Fruit fly (Drosophila melanogaster): ENCODE data around the gene CG31668.

The CG31668 gene

DNA sequence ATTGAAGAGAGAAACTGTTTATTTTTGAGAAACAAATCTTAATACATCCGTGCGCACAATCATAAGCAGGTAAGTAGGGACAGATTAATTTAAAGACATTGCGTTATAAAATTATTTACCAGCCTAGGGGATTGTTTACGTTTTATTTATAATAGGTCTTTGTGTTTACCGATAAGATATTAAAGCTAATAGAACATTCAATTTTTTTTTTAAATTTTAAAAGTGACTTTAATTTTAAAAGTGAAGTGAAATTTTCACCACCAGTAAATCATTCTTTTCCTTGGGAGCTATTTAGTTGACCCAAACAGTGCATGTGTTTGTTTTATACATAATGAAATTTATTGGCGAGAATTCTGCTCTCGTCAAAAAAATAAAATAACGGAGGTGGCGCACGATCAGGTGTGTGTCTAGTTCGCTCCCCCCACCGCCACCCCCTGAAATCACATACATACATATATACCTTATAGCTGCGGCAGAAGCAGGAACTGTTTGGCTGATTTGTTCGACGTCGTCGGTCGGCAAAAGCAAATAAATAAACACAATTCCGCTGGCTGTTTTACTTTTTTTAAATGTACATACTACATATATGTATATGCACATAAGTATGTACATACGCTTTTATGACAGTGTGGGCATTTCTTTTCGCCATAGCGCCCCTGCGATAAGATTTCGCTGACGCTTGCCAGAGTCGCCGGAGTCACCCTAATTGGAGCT, 29.9 kb downstream of the CG31668 start (continued):
- peak; percentile 68 for TF ChIP-seq Fer3 (tag; optimal IDR thresholded peaks at IDR 0.05)
- TF ChIP-seq en (GFP tag; optimal IDR thresholded peaks at IDR 0.05): no peak
- no peak for TF ChIP-seq CG13287 (GFP tag; IDR thresholded peaks at IDR 0.05; ENCODE audit: partially characterized antibody)
- TF ChIP-seq CG1647 (GFP tag; optimal IDR thresholded peaks at IDR 0.05): no peak
- TF ChIP-seq Antp (GFP tag; optimal IDR thresholded peaks at IDR 0.05): no peak
- no peak for TF ChIP-seq ttk (GFP tag; IDR thresholded peaks at IDR 0.05)
- peak; percentile 18 for TF ChIP-seq Blimp-1 (GFP tag; optimal IDR thresholded peaks at IDR 0.05)
- TF ChIP-seq da (GFP tag; optimal IDR thresholded peaks at IDR 0.05): no peak
- no peak for TF ChIP-seq Hr39 (optimal IDR thresholded peaks at IDR 0.05)
- TF ChIP-seq otp (GFP tag; IDR thresholded peaks at IDR 0.05): no peak
- TF ChIP-seq CG10431 (GFP tag; optimal IDR thresholded peaks at IDR 0.05): no peak
- TF ChIP-seq CG11247 (GFP tag; IDR thresholded peaks at IDR 0.05): no peak; the same call in 1 of the 2 replicates
- no peak for TF ChIP-seq Doc2 (GFP tag; IDR thresholded peaks at IDR 0.05)
- no peak for TF ChIP-seq Hr78 (GFP tag; optimal IDR thresholded peaks at IDR 0.05)
- peak; percentile 67 for TF ChIP-seq row (GFP tag; IDR thresholded peaks at IDR 0.05)
- TF ChIP-seq Nf-YC (tag; optimal IDR thresholded peaks at IDR 0.05): peak; percentile 22
- TF ChIP-seq CG6689 (GFP tag; IDR thresholded peaks at IDR 0.05): peak; percentile 29; the same call in 1 of the 2 replicates
- TF ChIP-seq CG1529 (GFP tag; optimal IDR thresholded peaks at IDR 0.05): no peak
- TF ChIP-seq pum (GFP tag; optimal IDR thresholded peaks at IDR 0.05): no peak
- TF ChIP-seq CG12391 (tag; optimal IDR thresholded peaks at IDR 0.05): peak; percentile 67
- TF ChIP-seq CG15479 (GFP tag; optimal IDR thresholded peaks at IDR 0.05): no peak
- TF ChIP-seq CG9797 (GFP tag; optimal IDR thresholded peaks at IDR 0.05): no peak
- TF ChIP-seq tgo (GFP tag; IDR thresholded peaks at IDR 0.05): no peak
- no peak for TF ChIP-seq Kr (GFP tag; optimal IDR thresholded peaks at IDR 0.05)
- TF ChIP-seq twi (tag; optimal IDR thresholded peaks at IDR 0.05): no peak
- TF ChIP-seq esg (GFP tag; conservative IDR thresholded peaks at IDR 0.05): no peak
- no peak for TF ChIP-seq dan (GFP tag; IDR thresholded peaks at IDR 0.05)
- no peak for TF ChIP-seq shn (GFP tag; optimal IDR thresholded peaks at IDR 0.05)
- TF ChIP-seq CG18262 (tag; optimal IDR thresholded peaks at IDR 0.05): peak; percentile 48
- peak; percentile 62 for TF ChIP-seq NFAT (GFP tag; IDR thresholded peaks at IDR 0.05)
- TF ChIP-seq vnd (GFP tag; IDR thresholded peaks at IDR 0.05; ENCODE audit: partially characterized antibody): no peak
- no peak for TF ChIP-seq CG31365 (tag; optimal IDR thresholded peaks at IDR 0.05)
- TF ChIP-seq CG4730 (GFP tag; IDR thresholded peaks at IDR 0.05): 0 out of 2 replicates have a peak, but pooled peaks have one; percentile 31
- TF ChIP-seq phol (tag; optimal IDR thresholded peaks at IDR 0.05): peak; percentile 54
- TF ChIP-seq CG7372 (GFP tag; IDR thresholded peaks at IDR 0.05): no peak
- no peak for TF ChIP-seq CG17612 (GFP tag; IDR thresholded peaks at IDR 0.05)
- TF ChIP-seq slbo (GFP tag; IDR thresholded peaks at IDR 0.05): peak; percentile 46; the same call in 1 of the 2 replicates
- no peak for TF ChIP-seq oc (tag; optimal IDR thresholded peaks at IDR 0.05)
- TF ChIP-seq h (optimal IDR thresholded peaks at IDR 0.05): no peak
- no peak for TF ChIP-seq chif (GFP tag; optimal IDR thresholded peaks at IDR 0.05)
- no peak for TF ChIP-seq tin (GFP tag; optimal IDR thresholded peaks at IDR 0.05)
- peak; percentile 70 for TF ChIP-seq CG11504 (tag; optimal IDR thresholded peaks at IDR 0.05)
- TF ChIP-seq lab (GFP tag; optimal IDR thresholded peaks at IDR 0.05): peak; percentile 68
- no peak for TF ChIP-seq Vsx1 (GFP tag; optimal IDR thresholded peaks at IDR 0.05)
- no peak for TF ChIP-seq CG11723 (GFP tag; optimal IDR thresholded peaks at IDR 0.05)
- no peak for TF ChIP-seq CG32767 (GFP tag; IDR thresholded peaks at IDR 0.05)
- no peak for TF ChIP-seq CG31388 (GFP tag; optimal IDR thresholded peaks at IDR 0.05)
- no peak for TF ChIP-seq CG34376 (GFP tag; optimal IDR thresholded peaks at IDR 0.05)
- TF ChIP-seq CG1024 (GFP tag; IDR thresholded peaks at IDR 0.05): no peak
- TF ChIP-seq CkIIα-i1 (GFP tag; IDR thresholded peaks at IDR 0.05): no peak
- no peak for TF ChIP-seq CG16815 (GFP tag; optimal IDR thresholded peaks at IDR 0.05)
